Worm (Caenorhabditis elegans): ENCODE measurements around the gene T08B6.4.

Gene T08B6.4

DNA sequence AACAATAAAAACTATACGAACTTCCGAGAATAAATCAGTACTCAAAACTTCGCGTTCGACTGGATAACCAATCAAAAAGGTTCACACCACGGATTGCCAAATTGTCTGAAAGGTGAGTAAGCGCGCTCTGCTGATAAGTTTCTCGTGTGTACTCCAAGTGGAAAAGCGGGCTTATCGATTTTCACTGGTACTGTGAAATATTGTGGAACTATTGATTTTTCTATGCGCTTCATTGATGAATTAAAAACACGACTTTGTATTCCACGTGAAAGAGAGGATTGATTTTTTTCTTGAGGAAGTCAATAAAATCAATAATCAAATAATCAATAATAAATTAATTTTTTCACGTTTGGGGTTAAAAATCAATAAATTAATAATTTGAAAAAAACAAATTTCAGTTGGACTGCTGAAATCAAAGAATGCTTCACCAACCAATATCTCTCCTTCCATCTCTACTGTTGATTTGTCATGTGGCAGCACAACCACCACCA is at the start of gene T08B6.4:
Gene T08B6.4, plus strand, starts transcription at position 51 of the 491 bp plus-strand sequence.
- TF ChIP-seq tab-1 (GFP tag; IDR thresholded peaks at IDR 0.05), result no peak
- peak; percentile 67 for TF ChIP-seq T22C8.4 (GFP tag; IDR thresholded peaks at IDR 0.05)

ce11 chrIV:4856195-4856594 is 49.3 kb upstream of the T08B6.4 start, which contains the start of gene Y17G9A.2:
Gene Y17G9A.2 (minus strand): TSS chrIV:4856295.
- no peak for TF ChIP-seq T22C8.4 (GFP tag; IDR thresholded peaks at IDR 0.05)
- TF ChIP-seq med-1 (GFP tag; optimal IDR thresholded peaks at IDR 0.05; ENCODE audit: insufficient read depth), result no peak
- TF ChIP-seq cog-1 (tag; optimal IDR thresholded peaks at IDR 0.05), result no peak
- no peak for TF ChIP-seq tab-1 (GFP tag; IDR thresholded peaks at IDR 0.05)
- no peak for TF ChIP-seq ztf-23 (GFP tag; IDR thresholded peaks at IDR 0.05)
- no peak for TF ChIP-seq ztf-29 (GFP tag; IDR thresholded peaks at IDR 0.05)
- no peak for TF ChIP-seq klf-2 (GFP tag; conservative IDR thresholded peaks at IDR 0.05)
- no peak for TF ChIP-seq flt-1 (GFP tag; IDR thresholded peaks at IDR 0.05)
- no peak for TF ChIP-seq ref-1 (GFP tag; conservative IDR thresholded peaks at IDR 0.05)

- no peak for TF ChIP-seq klf-2 (GFP tag; conservative IDR thresholded peaks at IDR 0.05)
- no peak for TF ChIP-seq ztf-23 (GFP tag; IDR thresholded peaks at IDR 0.05)
- TF ChIP-seq cog-1 (tag; optimal IDR thresholded peaks at IDR 0.05), result no peak
- no peak for TF ChIP-seq med-1 (GFP tag; optimal IDR thresholded peaks at IDR 0.05; ENCODE audit: insufficient read depth)
- no peak for TF ChIP-seq T22C8.4 (GFP tag; IDR thresholded peaks at IDR 0.05)
Measured at ce11 chrIV:4858573-4858972, 46.9 kb upstream of the T08B6.4 start, which contains the start of gene Y17G9A.3. Gene Y17G9A.3 (minus strand): TSS chrIV:4858673.

DNA sequence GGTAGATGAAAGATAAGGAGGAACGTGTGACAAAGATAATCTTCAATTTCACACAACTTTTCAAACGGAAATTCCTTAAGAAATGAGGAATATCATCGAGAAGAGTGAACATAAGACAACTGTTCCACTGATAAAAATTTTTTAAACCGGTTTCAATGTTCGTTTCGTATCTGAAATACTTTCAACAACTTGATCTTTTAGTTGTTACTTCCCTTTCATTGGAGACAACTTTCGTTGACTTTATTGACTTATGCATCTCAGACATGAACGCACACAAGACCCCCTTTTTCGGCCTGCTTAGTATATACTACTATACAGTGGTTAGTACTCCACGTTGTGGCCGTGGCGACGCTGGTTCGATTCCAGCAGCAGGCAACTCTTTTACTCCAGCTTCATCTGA is 44.0 kb upstream of the T08B6.4 start, which contains the start of the genes Y17G9A.4 and str-173:
Gene Y17G9A.4, minus strand, starts transcription at position 101 of the 400 bp plus-strand sequence.
Gene str-173, plus strand, starts transcription at position 325 of the 400 bp plus-strand sequence.
- TF ChIP-seq cog-1 (tag; optimal IDR thresholded peaks at IDR 0.05), result no peak
- TF ChIP-seq ztf-23 (GFP tag; IDR thresholded peaks at IDR 0.05), result no peak
- no peak for TF ChIP-seq flt-1 (GFP tag; IDR thresholded peaks at IDR 0.05)
- TF ChIP-seq T22C8.4 (GFP tag; IDR thresholded peaks at IDR 0.05), result no peak
- no peak for TF ChIP-seq klf-2 (GFP tag; conservative IDR thresholded peaks at IDR 0.05)
- TF ChIP-seq ref-1 (GFP tag; conservative IDR thresholded peaks at IDR 0.05), result no peak
- TF ChIP-seq tab-1 (GFP tag; IDR thresholded peaks at IDR 0.05), result no peak
- no peak for TF ChIP-seq ztf-29 (GFP tag; IDR thresholded peaks at IDR 0.05)

DNA sequence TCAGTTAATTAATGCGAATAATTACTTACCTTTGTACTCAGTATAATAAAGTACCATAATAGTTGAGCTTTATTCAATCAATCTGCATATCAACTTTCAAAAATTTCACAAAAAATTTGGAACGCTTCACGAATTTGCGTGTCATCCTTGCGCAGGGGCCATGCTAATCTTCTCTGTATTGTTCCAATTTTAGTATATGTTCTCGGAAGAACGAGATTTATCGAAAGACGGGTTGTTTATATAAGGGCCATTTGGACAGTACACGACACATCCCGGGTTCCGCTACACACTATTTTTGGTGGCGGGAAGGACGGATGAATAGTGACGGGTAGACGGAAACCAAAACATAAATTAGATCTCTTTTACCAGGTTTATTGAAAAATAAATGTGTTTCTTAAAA is 41.0 kb upstream of the T08B6.4 start:
- TF ChIP-seq flt-1 (GFP tag; IDR thresholded peaks at IDR 0.05) (0 out of 2 replicates have a peak, but pooled peaks have one; percentile 22), ref-1 (GFP tag; conservative IDR thresholded peaks at IDR 0.05) (no peak)

ce11 chrIV:4866599-4866998 is 38.9 kb upstream of the T08B6.4 start:
- no peak for TF ChIP-seq ref-1 (GFP tag; conservative IDR thresholded peaks at IDR 0.05)
- no peak for TF ChIP-seq med-1 (GFP tag; optimal IDR thresholded peaks at IDR 0.05; ENCODE audit: insufficient read depth)
- TF ChIP-seq ztf-29 (GFP tag; IDR thresholded peaks at IDR 0.05), result no peak
- no peak for TF ChIP-seq tab-1 (GFP tag; IDR thresholded peaks at IDR 0.05)
- no peak for TF ChIP-seq klf-2 (GFP tag; conservative IDR thresholded peaks at IDR 0.05)
- TF ChIP-seq ztf-23 (GFP tag; IDR thresholded peaks at IDR 0.05), result no peak
- TF ChIP-seq T22C8.4 (GFP tag; IDR thresholded peaks at IDR 0.05), result no peak
- no peak for TF ChIP-seq cog-1 (tag; optimal IDR thresholded peaks at IDR 0.05)
- TF ChIP-seq flt-1 (GFP tag; IDR thresholded peaks at IDR 0.05), result no peak

ce11 chrIV:4867610-4868009 is 37.9 kb upstream of the T08B6.4 start, which contains the start of gene str-172:
Gene str-172 (minus strand): TSS chrIV:4867710.
- TF ChIP-seq ref-1 (GFP tag; conservative IDR thresholded peaks at IDR 0.05) (no peak), med-1 (GFP tag; optimal IDR thresholded peaks at IDR 0.05; ENCODE audit: insufficient read depth) (no peak), klf-2 (GFP tag; conservative IDR thresholded peaks at IDR 0.05) (no peak), T22C8.4 (GFP tag; IDR thresholded peaks at IDR 0.05) (no peak), tab-1 (GFP tag; IDR thresholded peaks at IDR 0.05) (no peak), ztf-23 (GFP tag; IDR thresholded peaks at IDR 0.05) (no peak), flt-1 (GFP tag; IDR thresholded peaks at IDR 0.05) (no peak), cog-1 (tag; optimal IDR thresholded peaks at IDR 0.05) (no peak), ztf-29 (GFP tag; IDR thresholded peaks at IDR 0.05) (no peak)

DNA sequence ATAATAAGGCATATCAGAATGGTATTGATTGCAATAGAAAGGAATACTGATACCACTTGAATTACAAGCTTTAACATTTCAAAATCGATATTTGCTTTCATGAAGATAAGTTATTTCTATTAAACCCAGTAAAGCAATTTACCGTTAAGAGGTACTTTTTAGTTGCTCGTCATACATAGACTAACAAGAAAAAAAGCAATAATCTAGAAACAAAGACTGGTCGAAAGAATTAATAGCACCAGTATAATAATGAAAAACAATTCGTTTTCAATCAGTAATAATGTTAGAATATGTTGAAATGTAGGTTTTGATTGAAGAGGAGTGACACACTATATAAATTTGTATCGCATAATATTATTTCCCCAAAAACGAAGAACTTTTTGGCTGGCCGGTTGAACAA is 34.9 kb upstream of the T08B6.4 start, which contains the start of gene str-175:
Gene str-175, minus strand, starts transcription at position 101 of the 400 bp plus-strand sequence.
- TF ChIP-seq T22C8.4 (GFP tag; IDR thresholded peaks at IDR 0.05), result no peak
- TF ChIP-seq flt-1 (GFP tag; IDR thresholded peaks at IDR 0.05), result no peak
- no peak for TF ChIP-seq ztf-29 (GFP tag; IDR thresholded peaks at IDR 0.05)
- no peak for TF ChIP-seq med-1 (GFP tag; optimal IDR thresholded peaks at IDR 0.05; ENCODE audit: insufficient read depth)
- no peak for TF ChIP-seq klf-2 (GFP tag; conservative IDR thresholded peaks at IDR 0.05)
- no peak for TF ChIP-seq ref-1 (GFP tag; conservative IDR thresholded peaks at IDR 0.05)
- TF ChIP-seq ztf-23 (GFP tag; IDR thresholded peaks at IDR 0.05), result no peak
- TF ChIP-seq tab-1 (GFP tag; IDR thresholded peaks at IDR 0.05), result no peak
- TF ChIP-seq cog-1 (tag; optimal IDR thresholded peaks at IDR 0.05), result no peak

- TF ChIP-seq ztf-23 (GFP tag; IDR thresholded peaks at IDR 0.05), result no peak
- no peak for TF ChIP-seq cog-1 (tag; optimal IDR thresholded peaks at IDR 0.05)
- no peak for TF ChIP-seq T22C8.4 (GFP tag; IDR thresholded peaks at IDR 0.05)
- no peak for TF ChIP-seq ref-1 (GFP tag; conservative IDR thresholded peaks at IDR 0.05)
- no peak for TF ChIP-seq ztf-29 (GFP tag; IDR thresholded peaks at IDR 0.05)
- TF ChIP-seq flt-1 (GFP tag; IDR thresholded peaks at IDR 0.05), result no peak
- TF ChIP-seq med-1 (GFP tag; optimal IDR thresholded peaks at IDR 0.05; ENCODE audit: insufficient read depth), result no peak
- TF ChIP-seq tab-1 (GFP tag; IDR thresholded peaks at IDR 0.05), result no peak
- no peak for TF ChIP-seq klf-2 (GFP tag; conservative IDR thresholded peaks at IDR 0.05)
Measured at ce11 chrIV:4874603-4875002, 30.9 kb upstream of the T08B6.4 start, which contains the start of gene str-174. Gene str-174 (minus strand): TSS chrIV:4874703.

- TF ChIP-seq flt-1 (GFP tag; IDR thresholded peaks at IDR 0.05) (no peak), ref-1 (GFP tag; conservative IDR thresholded peaks at IDR 0.05) (no peak)
Measured at ce11 chrIV:4877102-4877501, 28.4 kb upstream of the T08B6.4 start, which contains the start of gene str-170. Gene str-170 (plus strand): TSS chrIV:4877402.
